Fruit fly (Drosophila melanogaster) whole organism, prepupa: Measurements from ENCODE around the gene CG4408.

Experiments
- Blimp-1 ChIP-seq: fragments of 200-800 bp; sonication (Bioruptor generic); optimal IDR thresholded peaks from 3 replicates; lab custom pipeline; 2017; ENCODE audit warnings: missing biosample characterization, missing genetic modification characterization, mild to moderate bottlenecking, moderate library complexity, missing genetic modification reagents
- CG16779 ChIP-seq: fragments of 200-800 bp; sonication (Bioruptor generic); optimal IDR thresholded peaks from 3 replicates; lab custom pipeline; 2017; ENCODE audit warnings: missing biosample characterization, mild to moderate bottlenecking, missing genetic modification characterization
- CG34406 ChIP-seq: fragments of 200-800 bp; sonication (Bioruptor generic); optimal IDR thresholded peaks from 3 replicates; lab custom pipeline; 2016; ENCODE audit warnings: missing biosample characterization, missing genetic modification characterization
- CG6854 ChIP-seq: fragments of 200-800 bp; sonication (Bioruptor generic); optimal IDR thresholded peaks from 2 replicates; lab custom pipeline; 2017; ENCODE audit warnings: missing biosample characterization, mild to moderate bottlenecking, missing genetic modification characterization
- CG8632 ChIP-seq: fragments of 200-800 bp; sonication (Bioruptor generic); optimal IDR thresholded peaks from 3 replicates; lab custom pipeline; 2016; ENCODE audit warnings: missing biosample characterization, missing genetic modification characterization
- Eip93F ChIP-seq: fragments of 200-800 bp; sonication (Bioruptor generic); optimal IDR thresholded peaks from 2 replicates; lab custom pipeline; 2016; ENCODE audit warnings: missing biosample characterization, mild to moderate bottlenecking, missing genetic modification characterization
- Hr39 ChIP-seq: fragments of 200-800 bp; sonication (Bioruptor generic); optimal IDR thresholded peaks from 2 replicates; lab custom pipeline; 2016; ENCODE audit warnings: missing biosample characterization, missing genetic modification characterization
- Lpt ChIP-seq: fragments of 200-800 bp; sonication (Bioruptor generic); optimal IDR thresholded peaks from 3 replicates; lab custom pipeline; 2016; ENCODE audit warnings: missing biosample characterization, missing genetic modification characterization
- Met ChIP-seq: fragments of 200-800 bp; sonication (Bioruptor generic); optimal IDR thresholded peaks from 3 replicates; lab custom pipeline; 2016; ENCODE audit warnings: missing biosample characterization, missing genetic modification characterization
- Smox ChIP-seq: fragments of 200-800 bp; sonication (Bioruptor generic); optimal IDR thresholded peaks from 3 replicates; lab custom pipeline; 2016; ENCODE audit warnings: missing biosample characterization, missing genetic modification characterization
- Sox102F ChIP-seq: fragments of 200-800 bp; sonication (Bioruptor generic); optimal IDR thresholded peaks from 2 replicates; lab custom pipeline; 2016; ENCODE audit warnings: missing biosample characterization, mild to moderate bottlenecking, missing genetic modification characterization
- Sox15 ChIP-seq: fragments of 200-800 bp; sonication (Bioruptor generic); optimal IDR thresholded peaks from 3 replicates; lab custom pipeline; 2016; ENCODE audit warnings: missing biosample characterization, missing genetic modification characterization
- acj6 ChIP-seq: fragments of 200-800 bp; sonication (Bioruptor generic); optimal IDR thresholded peaks from 3 replicates; lab custom pipeline; 2016; ENCODE audit warnings: missing biosample characterization, missing genetic modification characterization
- net ChIP-seq: fragments of 200-800 bp; sonication (Bioruptor generic); optimal IDR thresholded peaks from 3 replicates; lab custom pipeline; 2016; ENCODE audit warnings: missing biosample characterization, missing genetic modification characterization

DNA sequence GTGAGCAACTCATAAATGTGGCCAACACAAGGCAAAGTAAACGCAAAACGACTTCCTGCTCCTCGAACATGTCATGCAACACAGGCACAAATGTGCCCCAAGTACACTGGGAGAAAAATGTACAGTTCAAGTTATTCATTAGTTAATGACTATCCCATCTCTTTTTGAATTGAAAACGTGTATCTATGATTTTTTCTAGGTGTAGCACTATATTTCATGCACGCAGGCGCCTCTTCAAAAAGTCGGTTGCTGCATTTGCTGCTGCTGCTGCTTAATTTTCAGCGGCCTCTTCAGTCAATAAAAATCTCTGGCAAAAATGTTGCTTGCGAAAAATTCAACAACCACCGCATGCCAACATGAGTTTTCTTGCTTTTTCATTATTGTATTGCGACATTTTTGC is 4.2 kb upstream of the CG4408 start:
- TF ChIP-seq net (GFP tag; lab: Kevin White, UChicago): no peak
- no peak for TF ChIP-seq Hr39 (GFP tag; lab: Kevin White, UChicago)
- TF ChIP-seq Eip93F (GFP tag; lab: Kevin White, UChicago): no peak
- TF ChIP-seq CG16779 (tag; lab: Kevin White, UChicago): no peak
- no peak for TF ChIP-seq acj6 (GFP tag; lab: Kevin White, UChicago)
- TF ChIP-seq Lpt (GFP tag; lab: Kevin White, UChicago): no peak
- no peak for TF ChIP-seq CG8632 (GFP tag; lab: Kevin White, UChicago)
- no peak for TF ChIP-seq Met
- TF ChIP-seq Blimp-1 (GFP tag; lab: Kevin White, UChicago): no peak
- no peak for TF ChIP-seq Sox102F (GFP tag; lab: Kevin White, UChicago)
- no peak for TF ChIP-seq CG34406 (GFP tag; lab: Kevin White, UChicago)
- TF ChIP-seq CG6854 (GFP tag; lab: Kevin White, UChicago): no peak
- TF ChIP-seq Smox (GFP tag; lab: Kevin White, UChicago): no peak
- TF ChIP-seq Sox15 (GFP tag; lab: Kevin White, UChicago): no peak
